Worm (Caenorhabditis elegans) whole organism, midembryonic: ENCODE measurements around the gene C15H7.3.

ENCODE experiments used
- T22C8.4 ChIP-seq: fragments of 200-800 bp; sonication (Bioruptor generic); IDR thresholded peaks from 2 replicates; pipeline ENCODE4 v1.3.6; 2022; ENCODE audit warnings: missing genetic modification characterization, missing compliant biosample characterization
- cog-1 ChIP-seq: sonication (generic microtip); optimal IDR thresholded peaks from 2 replicates; lab custom pipeline; 2016; ENCODE audit warnings: missing genetic modification characterization, missing compliant biosample characterization
- flt-1 ChIP-seq: fragments of 200-800 bp; sonication (Bioruptor generic); IDR thresholded peaks from 2 replicates; pipeline ENCODE4 v1.3.6; 2022; ENCODE audit warnings: missing genetic modification characterization, missing compliant biosample characterization
- med-1 ChIP-seq: sonication (generic microtip); optimal IDR thresholded peaks from 2 replicates; lab custom pipeline; 2017; ENCODE audit warnings: missing genetic modification characterization, mild to moderate bottlenecking, missing compliant biosample characterization, antibody characterized with exemption, missing genetic modification reagents; ENCODE audit not compliant: insufficient read depth
- ref-1 ChIP-seq: fragments of 200-800 bp; sonication (Bioruptor generic); conservative IDR thresholded peaks from 2 replicates; pipeline ENCODE4 v1.3.6; 2022; ENCODE audit warnings: missing genetic modification reagents, missing genetic modification characterization, missing compliant biosample characterization

DNA sequence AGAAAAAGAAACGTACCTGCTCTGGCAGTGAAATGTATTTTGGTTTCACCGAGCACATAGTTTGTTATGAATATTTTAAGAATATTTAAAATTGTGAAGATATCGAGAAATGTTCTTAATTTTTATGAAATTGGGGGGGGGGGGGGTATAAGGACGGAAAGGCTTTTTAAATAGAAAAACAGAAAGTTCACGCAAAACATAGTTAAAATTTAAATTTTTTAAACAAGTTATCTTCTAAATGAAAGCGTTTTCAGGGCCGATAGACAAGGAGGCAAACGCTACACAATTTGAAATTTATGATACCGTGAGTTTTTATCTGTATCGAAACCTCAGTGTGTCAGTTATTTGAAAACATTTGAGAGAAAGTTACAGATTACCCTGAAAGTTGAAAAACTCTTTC is 4.0 kb upstream of the C15H7.3 start, which contains the start of gene C15H7.4:
- TF ChIP-seq med-1 (GFP tag; lab: Kevin White, UChicago) = no peak
- TF ChIP-seq cog-1 (tag; lab: Kevin White, UChicago) = no peak
- TF ChIP-seq flt-1 (GFP tag; lab: Robert Waterston, UW) = no peak
- TF ChIP-seq ref-1 (GFP tag; lab: Robert Waterston, UW) = no peak
- TF ChIP-seq T22C8.4 (GFP tag; lab: Robert Waterston, UW) = no peak
